Worm (Caenorhabditis elegans) whole organism, early embryonic: ENCODE measurements around the gene C33F10.8.
A peak's percentile ranks its signal among the peaks of the same experiment; 100 is the strongest.
"Not testable (repeated sequence)": the region's sequence is repeated elsewhere in the genome, so short reads cannot be mapped to it uniquely, and the experiment has no call there.

Source experiments
- B0310.2 ChIP-seq: sonication (generic microtip); optimal IDR thresholded peaks from 2 replicates; lab custom pipeline; 2016; ENCODE audit warnings: mild to moderate bottlenecking, missing genetic modification characterization, missing compliant biosample characterization
- F13C5.2 ChIP-seq: sonication (generic microtip); optimal IDR thresholded peaks from 2 replicates; lab custom pipeline; 2017; ENCODE audit warnings: mild to moderate bottlenecking, missing genetic modification characterization, inconsistent platforms, missing compliant biosample characterization
- aly-1 ChIP-seq: sonication (generic microtip); optimal IDR thresholded peaks from 2 replicates; lab custom pipeline; 2016; ENCODE audit warnings: missing genetic modification characterization, missing compliant biosample characterization
- ama-1 ChIP-seq: fragments of 150-350 bp; optimal IDR thresholded peaks from 2 replicates; lab custom pipeline; 2014
- ceh-13 ChIP-seq: fragments of 200-800 bp; sonication (Bioruptor generic); optimal IDR thresholded peaks from 2 replicates; lab custom pipeline; 2018; ENCODE audit warnings: mild to moderate bottlenecking, missing genetic modification characterization, missing compliant biosample characterization
- ceh-36 ChIP-seq: sonication (generic microtip); optimal IDR thresholded peaks from 2 replicates; lab custom pipeline; 2016; ENCODE audit warnings: missing genetic modification characterization, inconsistent platforms, missing compliant biosample characterization
- ets-7 ChIP-seq: sonication (generic microtip); optimal IDR thresholded peaks from 2 replicates; lab custom pipeline; 2016; ENCODE audit warnings: missing genotype, missing genetic modification characterization, missing compliant biosample characterization
- flt-1 ChIP-seq: fragments of 200-800 bp; sonication (Bioruptor generic); IDR thresholded peaks from 2 replicates; pipeline ENCODE4 v1.3.6; 2022; ENCODE audit warnings: missing genetic modification characterization, missing compliant biosample characterization
- hmbx-1 ChIP-seq: sonication (generic microtip); optimal IDR thresholded peaks from 2 replicates; lab custom pipeline; 2016; ENCODE audit warnings: mild to moderate bottlenecking, missing genetic modification characterization, missing compliant biosample characterization
- hmg-4 ChIP-seq: fragments of 200-800 bp; sonication (Bioruptor generic); optimal IDR thresholded peaks from 2 replicates; lab custom pipeline; 2018; ENCODE audit warnings: mild to moderate bottlenecking, missing genetic modification characterization, missing compliant biosample characterization
- hnd-1 ChIP-seq: sonication (generic microtip); optimal IDR thresholded peaks from 2 replicates; lab custom pipeline; 2016; ENCODE audit warnings: missing genetic modification characterization, missing compliant biosample characterization
- pes-1 ChIP-seq: fragments of 200-800 bp; sonication (Bioruptor generic); IDR thresholded peaks from 2 replicates; pipeline ENCODE4 v1.3.6; 2022; ENCODE audit warnings: missing genetic modification reagents, missing genetic modification characterization, missing compliant biosample characterization
- scrt-1 ChIP-seq: fragments of 200-800 bp; sonication (Bioruptor generic); IDR thresholded peaks from 2 replicates; pipeline ENCODE4 v1.3.6; 2022; ENCODE audit warnings: missing genetic modification characterization, missing compliant biosample characterization
- sea-1 ChIP-seq: fragments of 200-800 bp; sonication (Bioruptor generic); conservative IDR thresholded peaks from 2 replicates; pipeline ENCODE4 v1.3.6; 2022; ENCODE audit warnings: missing genetic modification characterization, missing compliant biosample characterization
- tbx-11 ChIP-seq: fragments of 200-800 bp; sonication (Bioruptor generic); IDR thresholded peaks from 2 replicates; pipeline ENCODE4 v1.3.6; 2022; ENCODE audit warnings: missing genetic modification characterization, missing compliant biosample characterization
- tbx-37 ChIP-seq: fragments of 200-800 bp; sonication (Bioruptor generic); conservative IDR thresholded peaks from 2 replicates; pipeline ENCODE4 v1.3.6; 2022; ENCODE audit warnings: missing genetic modification reagents, missing genetic modification characterization, missing compliant biosample characterization
- tra-4 ChIP-seq: sonication (generic microtip); optimal IDR thresholded peaks from 2 replicates; lab custom pipeline; 2017; ENCODE audit warnings: missing genetic modification characterization, missing compliant biosample characterization

C33F10.8 gene

DNA sequence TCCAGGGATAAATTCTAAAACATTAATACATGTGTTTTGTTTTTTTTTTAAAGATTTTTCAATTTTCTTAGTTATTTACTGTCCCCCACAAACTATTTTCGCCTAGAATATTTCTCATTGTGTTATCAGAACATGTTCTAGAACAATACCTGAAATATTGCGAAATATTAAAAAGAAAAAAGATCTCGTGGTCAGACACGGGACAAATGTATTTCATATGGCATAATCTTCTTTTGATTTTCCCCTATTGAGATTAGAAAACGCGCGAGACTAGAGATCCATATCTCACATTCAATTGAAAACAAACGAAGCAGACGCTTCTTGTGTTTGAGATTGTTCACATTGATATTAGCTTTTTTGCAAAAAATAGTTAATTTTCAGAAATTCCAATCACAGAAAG lies 31.1 kb upstream of the C33F10.8 start:
- TF ChIP-seq F13C5.2 (tag; lab: Kevin White, UChicago), result no peak

DNA sequence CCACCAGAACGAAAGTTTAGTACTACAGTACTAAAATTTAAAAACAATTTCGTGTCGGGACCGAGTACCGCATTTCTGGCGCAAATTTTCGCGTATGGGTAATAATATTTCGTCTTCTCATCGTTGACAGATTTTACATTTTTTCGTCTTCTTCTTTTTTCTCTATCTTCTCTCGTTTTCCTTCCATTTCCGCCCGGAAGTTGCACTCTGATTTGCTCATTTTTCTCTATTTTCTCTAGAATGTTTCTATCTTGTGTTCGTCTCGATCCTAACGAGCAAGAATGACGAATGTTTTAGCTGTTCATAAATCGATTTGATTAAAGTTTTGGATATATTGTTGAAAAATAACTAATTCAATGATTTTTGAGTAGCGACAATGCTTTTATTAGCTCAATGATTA lies 30.5 kb upstream of the C33F10.8 start:
- no peak for TF ChIP-seq hnd-1
- TF ChIP-seq F13C5.2 (tag; lab: Kevin White, UChicago), result no peak
- TF ChIP-seq ceh-36, result no peak
- TF ChIP-seq tbx-11 (GFP tag; lab: Robert Waterston, UW), result no peak
- no peak for TF ChIP-seq pes-1 (GFP tag; lab: Robert Waterston, UW)
- no peak for TF ChIP-seq scrt-1 (GFP tag; lab: Robert Waterston, UW)
- no peak for TF ChIP-seq aly-1 (tag; lab: Kevin White, UChicago)
- no peak for TF ChIP-seq hmg-4 (GFP tag; lab: Kevin White, UChicago)
- TF ChIP-seq B0310.2 (tag; lab: Kevin White, UChicago), result no peak
- TF ChIP-seq flt-1 (GFP tag; lab: Robert Waterston, UW), result no peak
- TF ChIP-seq hmbx-1 (tag; lab: Kevin White, UChicago), result no peak
- no peak for TF ChIP-seq ets-7 (tag; lab: Kevin White, UChicago)
- TF ChIP-seq ama-1 (lab: Kevin White, UChicago), result no peak
- TF ChIP-seq sea-1 (GFP tag; lab: Robert Waterston, UW), result no peak
- no peak for TF ChIP-seq ceh-13
- no peak for TF ChIP-seq tra-4 (tag; lab: Kevin White, UChicago)
- no peak for TF ChIP-seq tbx-37 (GFP tag; lab: Robert Waterston, UW)

- no peak for TF ChIP-seq scrt-1 (GFP tag; lab: Robert Waterston, UW)
- TF ChIP-seq hnd-1, result no peak
- no peak for TF ChIP-seq F13C5.2 (tag; lab: Kevin White, UChicago)
- TF ChIP-seq tbx-37 (GFP tag; lab: Robert Waterston, UW), result no peak
- no peak for TF ChIP-seq hmbx-1 (tag; lab: Kevin White, UChicago)
- TF ChIP-seq ceh-13, result no peak
- no peak for TF ChIP-seq ets-7 (tag; lab: Kevin White, UChicago)
Measured at ce11 chrII:4854761-4855160, 29.7 kb upstream of the C33F10.8 start.

- peak; percentile 62; the same call in 1 of the 2 replicates for TF ChIP-seq flt-1 (GFP tag; lab: Robert Waterston, UW)
- peak; percentile 68 for TF ChIP-seq F13C5.2 (tag; lab: Kevin White, UChicago)
- TF ChIP-seq pes-1 (GFP tag; lab: Robert Waterston, UW), result peak; percentile 48; the same call in 1 of the 2 replicates
- TF ChIP-seq ceh-36, result peak; percentile 30
- TF ChIP-seq tra-4 (tag; lab: Kevin White, UChicago), result no peak
- no peak for TF ChIP-seq ama-1 (lab: Kevin White, UChicago)
- no peak for TF ChIP-seq sea-1 (GFP tag; lab: Robert Waterston, UW)
- peak; percentile 29 for TF ChIP-seq hmbx-1 (tag; lab: Kevin White, UChicago)
- 0 out of 2 replicates have a peak, but pooled peaks have one; percentile 31 for TF ChIP-seq tbx-37 (GFP tag; lab: Robert Waterston, UW)
- TF ChIP-seq hmg-4 (GFP tag; lab: Kevin White, UChicago), result no peak
- peak; percentile 59; the same call in 1 of the 2 replicates for TF ChIP-seq scrt-1 (GFP tag; lab: Robert Waterston, UW)
- TF ChIP-seq ceh-13, result no peak
- peak; percentile 32 for TF ChIP-seq hnd-1
- no peak for TF ChIP-seq tbx-11 (GFP tag; lab: Robert Waterston, UW)
Measured at ce11 chrII:4851594-4852106, 26.6 kb upstream of the C33F10.8 start, which contains the start of gene dnj-9. dnj-9 (plus strand) TSS chrII:4852056.

- no peak for TF ChIP-seq B0310.2 (tag; lab: Kevin White, UChicago)
- TF ChIP-seq scrt-1 (GFP tag; lab: Robert Waterston, UW), result no peak
- TF ChIP-seq tbx-11 (GFP tag; lab: Robert Waterston, UW), result no peak
- no peak for TF ChIP-seq flt-1 (GFP tag; lab: Robert Waterston, UW)
- no peak for TF ChIP-seq sea-1 (GFP tag; lab: Robert Waterston, UW)
- no peak for TF ChIP-seq F13C5.2 (tag; lab: Kevin White, UChicago)
- no peak for TF ChIP-seq pes-1 (GFP tag; lab: Robert Waterston, UW)
- no peak for TF ChIP-seq ceh-36
- no peak for TF ChIP-seq ama-1 (lab: Kevin White, UChicago)
- no peak for TF ChIP-seq hmg-4 (GFP tag; lab: Kevin White, UChicago)
Measured at ce11 chrII:4849885-4850284, 24.9 kb upstream of the C33F10.8 start, which contains the start of gene T23B7.3. T23B7.3 (plus strand) TSS chrII:4850185.

ce11 chrII:4842143-4842658 lies 17.2 kb upstream of the C33F10.8 start, which contains the start of the genes T23B7.2 and nspd-4:
T23B7.2 (minus strand) TSS chrII:4842243.
nspd-4 (plus strand) TSS chrII:4842608.
- TF ChIP-seq F13C5.2, aly-1, tra-4 (tag; lab: Kevin White, UChicago): not testable (repeated sequence)

ce11 chrII:4837659-4838058 lies 12.6 kb upstream of the C33F10.8 start, which contains the start of gene C33F10.12:
C33F10.12 (minus strand) TSS chrII:4837759.
- no peak for TF ChIP-seq aly-1 (tag; lab: Kevin White, UChicago)
- TF ChIP-seq ceh-36, result no peak
- no peak for TF ChIP-seq ama-1 (lab: Kevin White, UChicago)
- TF ChIP-seq scrt-1 (GFP tag; lab: Robert Waterston, UW), result no peak
- TF ChIP-seq flt-1 (GFP tag; lab: Robert Waterston, UW), result no peak
- no peak for TF ChIP-seq tbx-11 (GFP tag; lab: Robert Waterston, UW)
- no peak for TF ChIP-seq ceh-13
- no peak for TF ChIP-seq B0310.2 (tag; lab: Kevin White, UChicago)
- TF ChIP-seq sea-1 (GFP tag; lab: Robert Waterston, UW), result no peak
- no peak for TF ChIP-seq pes-1 (GFP tag; lab: Robert Waterston, UW)
- TF ChIP-seq tra-4 (tag; lab: Kevin White, UChicago), result no peak
- TF ChIP-seq tbx-37 (GFP tag; lab: Robert Waterston, UW), result no peak
- TF ChIP-seq F13C5.2 (tag; lab: Kevin White, UChicago), result no peak
- TF ChIP-seq hmg-4 (GFP tag; lab: Kevin White, UChicago), result no peak
- TF ChIP-seq ets-7 (tag; lab: Kevin White, UChicago), result no peak
